Worm (Caenorhabditis elegans): ENCODE measurements around the gene F42C5.5.

Gene F42C5.5

ce11 chrIV:7328918-7329317, 34.9 kb upstream of the F42C5.5 start, which contains the start of gene sqst-2:
Gene sqst-2, minus strand, starts transcription at chrIV:7328975.
- no peak for TF ChIP-seq aly-2 (tag; optimal IDR thresholded peaks at IDR 0.05)
- no peak for TF ChIP-seq ZK546.5 (tag; optimal IDR thresholded peaks at IDR 0.05)
- TF ChIP-seq pqm-1 (tag; optimal IDR thresholded peaks at IDR 0.05): peak; percentile 41
- TF ChIP-seq elt-2 (tag; optimal IDR thresholded peaks at IDR 0.05): peak; percentile 49

- peak; percentile 39 for TF ChIP-seq jun-1 (tag; optimal IDR thresholded peaks at IDR 0.05)
- no peak for TF ChIP-seq daf-12 (tag; optimal IDR thresholded peaks at IDR 0.05)
- TF ChIP-seq ceh-28 (tag; optimal IDR thresholded peaks at IDR 0.05): no peak
- TF ChIP-seq nhr-12 (tag; optimal IDR thresholded peaks at IDR 0.05): no peak
- peak; percentile 92 for TF ChIP-seq pqm-1 (tag; optimal IDR thresholded peaks at IDR 0.05)
- TF ChIP-seq elt-2 (tag; optimal IDR thresholded peaks at IDR 0.05): peak; percentile 95
- TF ChIP-seq ztf-11 (tag; optimal IDR thresholded peaks at IDR 0.05): no peak
- no peak for TF ChIP-seq nfya-1 (tag; optimal IDR thresholded peaks at IDR 0.05; ENCODE audit: insufficient read depth)
- no peak for TF ChIP-seq sea-2 (GFP tag; optimal IDR thresholded peaks at IDR 0.05)
- no peak for TF ChIP-seq mdl-1 (tag; optimal IDR thresholded peaks at IDR 0.05)
- TF ChIP-seq nhr-11 (tag; optimal IDR thresholded peaks at IDR 0.05): no peak
- TF ChIP-seq ceh-16 (tag; optimal IDR thresholded peaks at IDR 0.05): no peak
- no peak for TF ChIP-seq snpc-4 (tag; optimal IDR thresholded peaks at IDR 0.05)
- TF ChIP-seq nhr-77 (tag; optimal IDR thresholded peaks at IDR 0.05): no peak
- TF ChIP-seq fkh-2 (tag; optimal IDR thresholded peaks at IDR 0.05): no peak
- TF ChIP-seq aly-2 (tag; optimal IDR thresholded peaks at IDR 0.05): no peak
- TF ChIP-seq nhr-28 (tag; optimal IDR thresholded peaks at IDR 0.05): no peak
- no peak for TF ChIP-seq lsy-12 (tag; optimal IDR thresholded peaks at IDR 0.05)
- no peak for TF ChIP-seq lin-39 (tag; optimal IDR thresholded peaks at IDR 0.05)
- TF ChIP-seq hmg-11 (tag; optimal IDR thresholded peaks at IDR 0.05): no peak
- no peak for TF ChIP-seq nhr-67 (tag; optimal IDR thresholded peaks at IDR 0.05)
- no peak for TF ChIP-seq pha-4 (tag; optimal IDR thresholded peaks at IDR 0.05)
These were observed 32.7 kb upstream of the F42C5.5 start, which contains the start of gene ifo-1 for ce11 chrIV:7326613-7327149. Gene ifo-1, minus strand, starts transcription at chrIV:7326663.

- TF ChIP-seq nhr-67 (tag; optimal IDR thresholded peaks at IDR 0.05) (no peak), pqm-1 (tag; optimal IDR thresholded peaks at IDR 0.05) (peak; percentile 88), elt-2 (tag; optimal IDR thresholded peaks at IDR 0.05) (peak; percentile 74)
These were observed 31.7 kb upstream of the F42C5.5 start for ce11 chrIV:7325698-7326097.

ce11 chrIV:7324913-7325312, 30.9 kb upstream of the F42C5.5 start:
- TF ChIP-seq ceh-9 (tag; optimal IDR thresholded peaks at IDR 0.05) (no peak), nhr-43 (tag; optimal IDR thresholded peaks at IDR 0.05; ENCODE audit: poor library complexity, severe bottlenecking) (no peak), ztf-4 (tag; optimal IDR thresholded peaks at IDR 0.05) (no peak), nhr-12 (tag; optimal IDR thresholded peaks at IDR 0.05) (no peak), nhr-67 (tag; optimal IDR thresholded peaks at IDR 0.05) (no peak), skn-1 (tag; optimal IDR thresholded peaks at IDR 0.05) (no peak), mdl-1 (tag; optimal IDR thresholded peaks at IDR 0.05) (no peak), egl-5 (tag; optimal IDR thresholded peaks at IDR 0.05) (no peak), elt-1 (tag; optimal IDR thresholded peaks at IDR 0.05) (no peak), daf-12 (tag; optimal IDR thresholded peaks at IDR 0.05) (no peak), unc-39 (tag; optimal IDR thresholded peaks at IDR 0.05) (no peak), fos-1 (tag; optimal IDR thresholded peaks at IDR 0.05) (no peak), ceh-16 (tag; optimal IDR thresholded peaks at IDR 0.05) (no peak), ZK546.5 (tag; optimal IDR thresholded peaks at IDR 0.05) (no peak), tbx-2 (tag; optimal IDR thresholded peaks at IDR 0.05) (no peak), pqm-1 (tag; optimal IDR thresholded peaks at IDR 0.05) (no peak)

- TF ChIP-seq mdl-1 (tag; optimal IDR thresholded peaks at IDR 0.05) (no peak), snpc-4 (tag; optimal IDR thresholded peaks at IDR 0.05) (no peak), ztf-11 (tag; optimal IDR thresholded peaks at IDR 0.05) (no peak), egl-5 (tag; optimal IDR thresholded peaks at IDR 0.05) (no peak), nhr-43 (tag; optimal IDR thresholded peaks at IDR 0.05; ENCODE audit: poor library complexity, severe bottlenecking) (no peak), zag-1 (tag; optimal IDR thresholded peaks at IDR 0.05) (no peak), elt-1 (tag; optimal IDR thresholded peaks at IDR 0.05) (no peak), nhr-237 (tag; optimal IDR thresholded peaks at IDR 0.05) (no peak), nhr-77 (tag; optimal IDR thresholded peaks at IDR 0.05) (no peak), unc-39 (tag; optimal IDR thresholded peaks at IDR 0.05) (no peak), nhr-23 (tag; optimal IDR thresholded peaks at IDR 0.05) (no peak), ZK546.5 (tag; optimal IDR thresholded peaks at IDR 0.05) (no peak), nhr-67 (tag; optimal IDR thresholded peaks at IDR 0.05) (no peak)
These were observed 29.9 kb upstream of the F42C5.5 start for ce11 chrIV:7323904-7324303.
